Worm (Caenorhabditis elegans) whole organism, mixed stage, embryonic: ENCODE data around the gene rpt-4.

ENCODE experiments used
- blmp-1 ChIP-seq: fragments of 150-350 bp; optimal IDR thresholded peaks from 2 replicates; lab custom pipeline; 2014; ENCODE audit warnings: missing biosample characterization, missing genetic modification characterization
- ceh-39 ChIP-seq: fragments of 150-350 bp; optimal IDR thresholded peaks from 2 replicates; lab custom pipeline; 2014; ENCODE audit warnings: missing biosample characterization, missing genetic modification characterization
- ceh-43 ChIP-seq: fragments of 200-800 bp; sonication (Bioruptor generic); optimal IDR thresholded peaks from 2 replicates; lab custom pipeline; 2018; ENCODE audit warnings: mild to moderate bottlenecking, missing genetic modification characterization, moderate library complexity, missing compliant biosample characterization
- ceh-83 ChIP-seq: fragments of 200-800 bp; sonication (Bioruptor generic); optimal IDR thresholded peaks from 2 replicates; lab custom pipeline; 2018; ENCODE audit warnings: mild to moderate bottlenecking, missing genetic modification characterization, missing compliant biosample characterization
- ces-1 ChIP-seq: fragments of 150-350 bp; optimal IDR thresholded peaks from 2 replicates; lab custom pipeline; 2014; ENCODE audit warnings: missing biosample characterization, missing genetic modification reagents, missing genetic modification characterization
- cnd-1 ChIP-seq: fragments of 200-800 bp; sonication (Bioruptor generic); optimal IDR thresholded peaks from 2 replicates; lab custom pipeline; 2018; ENCODE audit warnings: mild to moderate bottlenecking, missing genetic modification characterization, missing compliant biosample characterization
- drap-1 ChIP-seq: fragments of 200-800 bp; sonication (Bioruptor generic); optimal IDR thresholded peaks from 3 replicates; lab custom pipeline; 2018; ENCODE audit warnings: mild to moderate bottlenecking, missing genetic modification characterization, missing compliant biosample characterization
- elt-1 ChIP-seq: sonication (generic microtip); optimal IDR thresholded peaks from 2 replicates; lab custom pipeline; 2017; ENCODE audit warnings: missing genetic modification characterization, mild to moderate bottlenecking, missing compliant biosample characterization, antibody characterized with exemption, moderate library complexity, borderline replicate concordance; ENCODE audit not compliant: insufficient read depth
- flh-1 ChIP-seq: fragments of 200-800 bp; sonication (Bioruptor generic); optimal IDR thresholded peaks from 2 replicates; lab custom pipeline; 2018; ENCODE audit warnings: mild to moderate bottlenecking, missing genetic modification characterization, moderate library complexity, missing compliant biosample characterization
- ham-2 ChIP-seq: fragments of 200-800 bp; sonication (Bioruptor generic); optimal IDR thresholded peaks from 2 replicates; lab custom pipeline; 2018; ENCODE audit warnings: mild to moderate bottlenecking, missing genetic modification characterization, missing compliant biosample characterization
- hlh-1 ChIP-seq: fragments of 150-350 bp; optimal IDR thresholded peaks from 2 replicates; lab custom pipeline; 2014; ENCODE audit warnings: missing biosample characterization, missing genetic modification reagents, missing genetic modification characterization
- lin-13 ChIP-seq: fragments of 150-350 bp; optimal IDR thresholded peaks from 2 replicates; lab custom pipeline; 2014; ENCODE audit warnings: missing biosample characterization, missing genetic modification characterization
- lin-32 ChIP-seq: fragments of 200-800 bp; sonication (Bioruptor generic); optimal IDR thresholded peaks from 2 replicates; lab custom pipeline; 2018; ENCODE audit warnings: mild to moderate bottlenecking, missing genetic modification characterization, missing compliant biosample characterization
- lsy-2 ChIP-seq: fragments of 150-350 bp; optimal IDR thresholded peaks from 2 replicates; lab custom pipeline; 2014; ENCODE audit warnings: missing biosample characterization, missing genetic modification characterization
- mab-5 ChIP-seq: fragments of 150-350 bp; optimal IDR thresholded peaks from 2 replicates; lab custom pipeline; 2014; ENCODE audit warnings: missing biosample characterization, missing genetic modification characterization
- mls-2 ChIP-seq: sonication (generic microtip); optimal IDR thresholded peaks from 2 replicates; lab custom pipeline; 2016; ENCODE audit warnings: mild to moderate bottlenecking, missing genetic modification characterization, moderate library complexity, missing compliant biosample characterization
- nhr-12 ChIP-seq: fragments of 150-350 bp; optimal IDR thresholded peaks from 2 replicates; lab custom pipeline; 2014; ENCODE audit warnings: missing biosample characterization, missing genetic modification characterization
- nhr-2 ChIP-seq: fragments of 150-350 bp; optimal IDR thresholded peaks from 2 replicates; lab custom pipeline; 2014; ENCODE audit warnings: missing biosample characterization, missing genetic modification characterization
- nhr-28 ChIP-seq: fragments of 150-350 bp; optimal IDR thresholded peaks from 2 replicates; lab custom pipeline; 2014; ENCODE audit warnings: missing biosample characterization, missing genetic modification characterization
- nhr-76 ChIP-seq: sonication (generic microtip); optimal IDR thresholded peaks from 2 replicates; lab custom pipeline; 2017; ENCODE audit warnings: missing biosample characterization, missing genetic modification characterization
- pha-4 ChIP-seq: fragments of 150-350 bp; optimal IDR thresholded peaks from 2 replicates; lab custom pipeline; 2018; ENCODE audit warnings: missing biosample characterization, missing genetic modification reagents, missing genetic modification characterization
- sem-2 ChIP-seq: fragments of 200-800 bp; sonication (Bioruptor generic); optimal IDR thresholded peaks from 2 replicates; lab custom pipeline; 2018; ENCODE audit warnings: mild to moderate bottlenecking, missing genetic modification characterization, missing compliant biosample characterization
- sptf-1 ChIP-seq: sonication (generic microtip); optimal IDR thresholded peaks from 2 replicates; lab custom pipeline; 2017; ENCODE audit warnings: mild to moderate bottlenecking, missing genetic modification characterization, moderate library complexity, missing compliant biosample characterization
- tbx-8 ChIP-seq: fragments of 200-800 bp; sonication (Bioruptor generic); optimal IDR thresholded peaks from 2 replicates; lab custom pipeline; 2018; ENCODE audit warnings: mild to moderate bottlenecking, missing genetic modification characterization, moderate library complexity, missing compliant biosample characterization
- unc-120 ChIP-seq: sonication (generic microtip); optimal IDR thresholded peaks from 2 replicates; lab custom pipeline; 2017; ENCODE audit warnings: missing genetic modification characterization, missing compliant biosample characterization; ENCODE audit not compliant: poor library complexity, severe bottlenecking
- unc-62 ChIP-seq: fragments of 150-350 bp; optimal IDR thresholded peaks from 2 replicates; lab custom pipeline; 2014; ENCODE audit warnings: missing biosample characterization, missing genetic modification reagents, missing genetic modification characterization
- zip-8 ChIP-seq: fragments of 150-350 bp; optimal IDR thresholded peaks from 2 replicates; lab custom pipeline; 2014; ENCODE audit warnings: missing biosample characterization, missing genetic modification characterization
- ztf-11 ChIP-seq: fragments of 150-350 bp; optimal IDR thresholded peaks from 2 replicates; lab custom pipeline; 2014; ENCODE audit warnings: missing biosample characterization, missing genetic modification characterization

Gene rpt-4

ce11 chrII:57873-58272, 11.9 kb upstream of the rpt-4 start:
- TF ChIP-seq elt-1, result no peak
- no peak for TF ChIP-seq tbx-8 (GFP tag; lab: Kevin White, UChicago)
- no peak for TF ChIP-seq cnd-1 (tag; lab: Kevin White, UChicago)
- no peak for TF ChIP-seq mab-5 (tag; lab: Kevin White, UChicago)
- no peak for TF ChIP-seq flh-1
- TF ChIP-seq drap-1 (GFP tag; lab: Kevin White, UChicago), result no peak
- no peak for TF ChIP-seq nhr-12 (tag; lab: Kevin White, UChicago)
- no peak for TF ChIP-seq sem-2 (GFP tag; lab: Kevin White, UChicago)
- no peak for TF ChIP-seq zip-8 (tag; lab: Kevin White, UChicago)
- no peak for TF ChIP-seq blmp-1 (tag; lab: Kevin White, UChicago)
- no peak for TF ChIP-seq lsy-2 (tag; lab: Kevin White, UChicago)
- TF ChIP-seq ces-1 (GFP tag; lab: Kevin White, UChicago), result no peak
- TF ChIP-seq lin-13, result no peak

DNA sequence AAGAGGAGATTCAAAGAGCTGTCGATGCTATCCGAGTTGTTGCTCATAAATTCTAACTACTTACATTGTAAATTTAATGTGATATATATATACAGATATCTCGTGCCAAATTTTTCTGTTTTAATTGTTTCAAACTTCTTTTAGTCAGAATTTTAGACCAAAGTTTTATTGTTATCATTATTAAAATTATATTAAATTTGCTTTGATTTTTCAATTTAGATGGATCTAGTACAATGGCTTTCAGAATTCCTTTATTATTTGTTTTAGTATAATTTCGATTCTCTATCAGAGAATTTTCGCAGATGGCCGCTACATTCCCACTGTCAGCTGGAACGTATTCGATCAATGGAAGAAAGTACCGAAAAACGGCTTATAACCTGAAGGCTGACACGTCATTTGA, 11.4 kb upstream of the rpt-4 start, which contains the start of gene ascc-1:
Gene ascc-1 (plus strand): TSS at position 301 of the 400 bp plus-strand sequence.
- TF ChIP-seq tbx-8 (GFP tag; lab: Kevin White, UChicago) (no peak), mls-2 (tag; lab: Kevin White, UChicago) (no peak), unc-120 (tag; lab: Kevin White, UChicago) (no peak), zip-8 (tag; lab: Kevin White, UChicago) (no peak), blmp-1 (tag; lab: Kevin White, UChicago) (no peak), sem-2 (GFP tag; lab: Kevin White, UChicago) (no peak), cnd-1 (tag; lab: Kevin White, UChicago) (no peak), lsy-2 (tag; lab: Kevin White, UChicago) (no peak)
- TF ChIP-seq, all 35 proteins: peak for 0

ce11 chrII:55204-55603, 9.2 kb upstream of the rpt-4 start, which contains the start of gene tre-5:
TSS of gene tre-5 (minus strand) at chrII:55304.
- no peak for TF ChIP-seq zip-8 (tag; lab: Kevin White, UChicago)

DNA sequence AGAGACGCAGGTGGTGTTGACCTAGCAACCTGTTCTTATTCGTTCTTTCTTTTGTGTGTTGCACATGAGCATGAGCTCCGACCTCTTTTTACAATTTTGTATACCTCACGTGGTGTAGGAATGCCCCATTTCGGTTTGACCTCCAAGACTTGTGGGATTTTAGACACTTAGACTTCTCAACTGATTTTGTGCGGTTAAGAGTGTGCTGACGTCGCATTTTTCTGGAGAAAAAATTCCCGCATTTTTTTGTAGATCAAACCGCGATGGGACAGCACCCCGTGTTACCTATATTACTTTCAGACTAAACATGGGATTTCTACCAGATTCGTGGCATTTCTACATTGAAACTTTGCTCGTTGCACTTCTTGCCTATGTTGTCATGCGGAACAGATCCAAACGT, 5.3 kb upstream of the rpt-4 start, which contains the start of gene sptl-1:
Gene sptl-1 (plus strand): TSS at position 301 of the 400 bp plus-strand sequence.
- TF ChIP-seq pha-4 (tag; lab: Kevin White, UChicago), result peak; percentile 23
- TF ChIP-seq ces-1 (GFP tag; lab: Kevin White, UChicago), result no peak

- TF ChIP-seq nhr-28 (tag; lab: Kevin White, UChicago), result no peak
- no peak for TF ChIP-seq drap-1 (GFP tag; lab: Kevin White, UChicago)
- TF ChIP-seq lin-13, result no peak
- TF ChIP-seq blmp-1 (tag; lab: Kevin White, UChicago), result no peak
- no peak for TF ChIP-seq ces-1 (GFP tag; lab: Kevin White, UChicago)
- no peak for TF ChIP-seq ham-2 (GFP tag; lab: Kevin White, UChicago)
- TF ChIP-seq lsy-2 (tag; lab: Kevin White, UChicago), result no peak
- TF ChIP-seq nhr-76 (tag; lab: Kevin White, UChicago), result no peak
Measured at ce11 chrII:50862-51261, 4.8 kb upstream of the rpt-4 start.

DNA sequence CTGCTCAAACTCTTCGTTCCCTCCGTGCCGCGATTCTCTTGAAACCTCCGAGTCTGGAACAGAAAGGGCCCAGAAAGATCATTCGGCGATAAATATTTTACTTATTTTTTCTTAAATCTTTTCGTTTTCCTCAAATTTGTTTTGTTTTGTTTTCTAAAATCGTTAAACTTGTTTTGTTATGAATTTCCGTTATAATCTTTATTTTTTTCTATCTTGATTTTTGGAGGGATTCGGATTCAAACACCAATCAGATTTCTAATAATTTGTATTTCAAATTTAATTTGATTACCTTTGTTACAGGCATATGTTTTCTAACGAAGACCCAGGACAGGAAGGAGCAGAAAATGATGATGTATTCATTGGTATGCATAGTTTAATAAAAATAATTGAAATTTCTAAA, 1.3 kb upstream of the rpt-4 start, which contains the start of gene C23H3.5:
Gene C23H3.5 (plus strand): TSS at position 301 of the 400 bp plus-strand sequence.
- TF ChIP-seq ces-1 (GFP tag; lab: Kevin White, UChicago) (no peak), elt-1 (no peak), unc-62 (no peak), mls-2 (tag; lab: Kevin White, UChicago) (no peak), nhr-12 (tag; lab: Kevin White, UChicago) (no peak), ztf-11 (no peak), lin-13 (no peak), hlh-1 (tag; lab: Kevin White, UChicago) (no peak), tbx-8 (GFP tag; lab: Kevin White, UChicago) (no peak), sem-2 (GFP tag; lab: Kevin White, UChicago) (no peak), lin-32 (GFP tag; lab: Kevin White, UChicago) (no peak), ceh-83 (GFP tag; lab: Kevin White, UChicago) (no peak), unc-120 (tag; lab: Kevin White, UChicago) (no peak), lsy-2 (tag; lab: Kevin White, UChicago) (no peak), sptf-1 (tag; lab: Kevin White, UChicago) (no peak)

DNA sequence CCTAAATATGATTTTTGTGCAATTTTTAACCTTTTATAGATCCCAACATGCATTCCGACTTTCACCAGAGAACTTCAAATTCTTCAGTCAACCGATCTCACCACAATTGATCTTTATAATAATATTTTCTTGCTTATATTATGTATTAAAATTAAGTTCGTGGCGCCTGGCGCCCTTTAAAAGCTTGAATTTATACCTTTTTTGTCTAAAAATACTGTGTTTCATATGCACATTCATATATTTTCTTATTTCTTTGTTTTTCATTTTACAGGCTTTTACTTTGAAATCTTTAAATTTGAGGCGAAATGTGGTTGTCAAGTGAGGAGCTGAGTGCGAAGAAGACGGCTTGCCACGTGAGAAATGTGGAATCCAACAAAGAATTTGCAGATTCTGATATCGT, 1.3 kb downstream of the rpt-4 start, which contains the start of gene rpoa-49:
Gene rpoa-49 (plus strand): TSS at position 301 of the 400 bp plus-strand sequence.
- TF ChIP-seq cnd-1 (tag; lab: Kevin White, UChicago) (no peak), ceh-83 (GFP tag; lab: Kevin White, UChicago) (no peak), nhr-28 (tag; lab: Kevin White, UChicago) (no peak), mab-5 (tag; lab: Kevin White, UChicago) (no peak), hlh-1 (tag; lab: Kevin White, UChicago) (no peak), pha-4 (tag; lab: Kevin White, UChicago) (no peak), flh-1 (no peak), zip-8 (tag; lab: Kevin White, UChicago) (no peak), nhr-2 (tag; lab: Kevin White, UChicago) (no peak), nhr-12 (tag; lab: Kevin White, UChicago) (no peak), sptf-1 (tag; lab: Kevin White, UChicago) (no peak), lin-13 (no peak), lin-32 (GFP tag; lab: Kevin White, UChicago) (no peak), ceh-43 (GFP tag; lab: Kevin White, UChicago) (no peak), lsy-2 (tag; lab: Kevin White, UChicago) (no peak), nhr-76 (tag; lab: Kevin White, UChicago) (no peak), ceh-39 (tag; lab: Kevin White, UChicago) (no peak)
- TF ChIP-seq, all 35 proteins: peak for 0
